Fruit fly (Drosophila melanogaster): ENCODE results near the gene CG5107.

The CG5107 gene

DNA sequence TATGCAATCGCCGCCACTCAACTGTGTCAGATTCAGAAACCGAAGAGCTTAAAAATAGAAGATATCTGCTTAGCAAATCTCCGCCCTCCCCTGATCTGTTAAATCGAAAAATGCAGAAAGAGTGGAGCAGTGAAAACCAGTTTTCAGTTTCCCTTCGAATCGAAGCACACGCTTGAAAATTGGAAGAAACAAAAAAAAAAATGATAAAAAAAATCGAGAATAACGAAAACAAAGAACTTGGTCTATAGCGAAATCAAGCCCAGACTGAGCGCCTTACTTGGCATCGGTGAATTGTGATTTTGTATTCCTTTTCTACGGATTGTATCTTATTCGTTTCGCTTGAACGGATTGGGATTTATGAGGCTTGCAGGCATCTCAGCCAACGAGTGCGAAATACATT is 24.3 kb downstream of the CG5107 start:
- TF ChIP-seq CG8159 (tag; optimal IDR thresholded peaks at IDR 0.05): no peak
- no peak for TF ChIP-seq CG9948 (tag; optimal IDR thresholded peaks at IDR 0.05)
- TF ChIP-seq CG8301 (tag; optimal IDR thresholded peaks at IDR 0.05): no peak
- no peak for TF ChIP-seq Pif1A (GFP tag; optimal IDR thresholded peaks at IDR 0.05)
- no peak for TF ChIP-seq Ets98B (GFP tag; IDR thresholded peaks at IDR 0.05)
- no peak for TF ChIP-seq CG17806 (tag; optimal IDR thresholded peaks at IDR 0.05)
- TF ChIP-seq CG15710 (tag; optimal IDR thresholded peaks at IDR 0.05): peak; percentile 4
- TF ChIP-seq CG12605 (GFP tag; IDR thresholded peaks at IDR 0.05): 0 out of 2 replicates have a peak, but pooled peaks have one; percentile 15
- no peak for TF ChIP-seq CG4496 (GFP tag; IDR thresholded peaks at IDR 0.05)
- TF ChIP-seq EcR (GFP tag; optimal IDR thresholded peaks at IDR 0.05): peak; percentile 36
- TF ChIP-seq CG10348 (GFP tag; IDR thresholded peaks at IDR 0.05): no peak
- TF ChIP-seq CG13204 (GFP tag; optimal IDR thresholded peaks at IDR 0.05): peak; percentile 33
- TF ChIP-seq CG34367 (tag; optimal IDR thresholded peaks at IDR 0.05): no peak
- TF ChIP-seq Pif1B (GFP tag; optimal IDR thresholded peaks at IDR 0.05): no peak
- TF ChIP-seq CG32121 (GFP tag; IDR thresholded peaks at IDR 0.05): no peak
- TF ChIP-seq gl (tag; optimal IDR thresholded peaks at IDR 0.05): peak; percentile 30
- TF ChIP-seq rn (GFP tag; IDR thresholded peaks at IDR 0.05): no peak
- TF ChIP-seq D1 (tag; optimal IDR thresholded peaks at IDR 0.05): peak; percentile 48
- TF ChIP-seq fd96Ca (GFP tag; IDR thresholded peaks at IDR 0.05): no peak
- no peak for TF ChIP-seq CG14655 (GFP tag; optimal IDR thresholded peaks at IDR 0.05)

DNA sequence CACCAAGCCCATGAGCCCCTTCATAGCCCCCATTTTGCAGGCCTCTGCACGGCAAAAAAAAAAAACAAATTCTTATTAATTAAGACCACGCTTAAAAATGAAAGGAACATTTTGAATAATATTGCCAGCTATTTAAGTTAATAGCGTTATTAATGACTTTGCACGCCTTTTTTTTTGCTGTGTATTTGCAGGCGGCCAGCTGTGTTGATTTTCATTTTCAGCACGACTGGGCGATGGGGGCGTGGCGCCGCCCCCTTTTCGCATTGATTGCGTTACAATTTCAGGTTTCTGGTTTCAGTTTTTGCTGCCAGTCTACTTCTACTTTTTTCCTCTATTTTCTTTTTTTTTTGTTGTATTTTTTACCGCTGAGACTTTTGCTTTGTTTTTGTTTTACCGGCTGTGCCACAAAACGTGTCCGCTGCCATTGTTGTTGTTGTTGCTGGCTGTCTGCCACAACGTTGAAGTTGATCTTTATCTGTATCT is 27.0 kb downstream of the CG5107 start:
- TF ChIP-seq Pif1B (GFP tag; optimal IDR thresholded peaks at IDR 0.05) (peak; percentile 78), CG15710 (tag; optimal IDR thresholded peaks at IDR 0.05) (peak; percentile 65), CG32121 (GFP tag; IDR thresholded peaks at IDR 0.05) (peak; percentile 93), gl (tag; optimal IDR thresholded peaks at IDR 0.05) (peak; percentile 95), CG9948 (tag; optimal IDR thresholded peaks at IDR 0.05) (peak; percentile 83), CG8159 (tag; optimal IDR thresholded peaks at IDR 0.05) (peak; percentile 79), CG12605 (GFP tag; IDR thresholded peaks at IDR 0.05) (peak; percentile 95), Snoo (tag; optimal IDR thresholded peaks at IDR 0.05) (peak; percentile 27), CG14655 (GFP tag; optimal IDR thresholded peaks at IDR 0.05) (peak; percentile 79), CG34367 (tag; optimal IDR thresholded peaks at IDR 0.05) (peak; percentile 75), Ets98B (GFP tag; IDR thresholded peaks at IDR 0.05) (peak; percentile 95), CG17806 (tag; optimal IDR thresholded peaks at IDR 0.05) (peak; percentile 84), EcR (GFP tag; optimal IDR thresholded peaks at IDR 0.05) (peak; percentile 82), Pif1A (GFP tag; optimal IDR thresholded peaks at IDR 0.05) (peak; percentile 88), CG4496 (GFP tag; IDR thresholded peaks at IDR 0.05) (peak; percentile 94; the same call in 2 of the 3 replicates), rn (GFP tag; IDR thresholded peaks at IDR 0.05) (peak; percentile 85), CG8301 (tag; optimal IDR thresholded peaks at IDR 0.05) (peak; percentile 80), D1 (tag; optimal IDR thresholded peaks at IDR 0.05) (peak; percentile 62), CG13204 (GFP tag; optimal IDR thresholded peaks at IDR 0.05) (peak; percentile 97), CG10348 (GFP tag; IDR thresholded peaks at IDR 0.05) (no peak), fd96Ca (GFP tag; IDR thresholded peaks at IDR 0.05) (peak; percentile 95)

DNA sequence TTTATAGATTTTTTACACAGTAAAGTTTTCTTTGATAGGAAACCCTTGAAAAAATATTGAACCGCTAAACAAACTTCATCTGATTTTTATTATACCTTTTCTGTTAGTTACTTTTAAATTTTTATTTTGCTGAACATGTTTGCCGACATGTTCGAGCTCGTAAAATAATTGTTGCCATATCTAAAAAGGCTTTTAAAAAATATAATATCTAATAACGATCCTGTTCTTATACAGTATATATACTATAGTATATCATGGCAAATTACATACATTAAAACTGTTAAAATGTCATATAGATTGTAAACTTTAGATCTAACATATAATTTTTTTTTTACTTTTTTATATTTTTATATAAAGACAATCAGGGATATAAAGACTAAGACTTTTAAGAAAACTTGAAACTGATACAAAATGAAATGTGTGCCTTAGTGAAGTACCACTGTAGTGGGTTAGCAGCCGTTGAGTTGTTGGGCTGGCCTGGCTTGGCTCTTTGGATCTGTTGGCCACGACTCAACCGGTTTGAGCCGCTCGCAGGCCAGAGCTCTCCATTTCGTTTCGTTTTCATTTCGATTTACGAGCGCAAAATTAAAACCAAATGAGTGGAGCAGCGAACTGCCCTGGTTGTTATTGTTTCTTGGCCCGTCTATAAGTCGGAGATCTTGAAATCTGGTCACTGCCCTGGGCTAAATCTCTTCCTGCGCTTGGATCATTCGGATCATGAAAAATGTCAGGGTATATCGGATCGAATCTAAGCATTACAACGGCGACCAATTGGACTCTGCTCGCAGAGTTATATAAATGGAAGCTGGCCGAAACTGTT is 27.6 kb downstream of the CG5107 start:
- no peak for TF ChIP-seq rn (GFP tag; IDR thresholded peaks at IDR 0.05)
- no peak for TF ChIP-seq CG10348 (GFP tag; IDR thresholded peaks at IDR 0.05)
- peak; percentile 37 for TF ChIP-seq CG9948 (tag; optimal IDR thresholded peaks at IDR 0.05)
- peak; percentile 28; the same call in 1 of the 2 replicates for TF ChIP-seq Ets98B (GFP tag; IDR thresholded peaks at IDR 0.05)
- peak; percentile 46 for TF ChIP-seq CG13204 (GFP tag; optimal IDR thresholded peaks at IDR 0.05)
- peak; percentile 46 for TF ChIP-seq CG8159 (tag; optimal IDR thresholded peaks at IDR 0.05)
- TF ChIP-seq CG14655 (GFP tag; optimal IDR thresholded peaks at IDR 0.05): peak; percentile 53
- TF ChIP-seq gl (tag; optimal IDR thresholded peaks at IDR 0.05): no peak
- TF ChIP-seq EcR (GFP tag; optimal IDR thresholded peaks at IDR 0.05): peak; percentile 93
- TF ChIP-seq CG15710 (tag; optimal IDR thresholded peaks at IDR 0.05): peak; percentile 23

DNA sequence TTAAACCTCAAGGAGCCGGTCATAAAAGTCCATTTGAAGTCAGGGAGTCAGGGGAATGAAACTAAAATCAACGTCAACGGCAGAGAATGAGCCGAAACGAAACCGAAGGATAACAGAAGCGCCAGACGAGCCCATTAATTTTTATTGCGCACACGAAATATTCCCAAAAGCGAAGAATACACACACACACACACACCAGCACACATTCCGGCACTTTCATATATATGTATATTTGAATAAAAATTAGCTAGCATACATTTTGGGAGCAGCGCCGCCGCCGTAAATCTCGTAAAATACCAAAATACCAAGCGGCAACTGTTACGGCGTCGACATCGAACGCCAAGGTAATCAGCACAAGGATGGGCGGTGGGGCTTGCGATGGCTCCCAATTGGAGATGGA is 34.1 kb downstream of the CG5107 start:
- TF ChIP-seq Snoo (tag; optimal IDR thresholded peaks at IDR 0.05): no peak
- TF ChIP-seq CG8301 (tag; optimal IDR thresholded peaks at IDR 0.05): no peak
- TF ChIP-seq Pif1B (GFP tag; optimal IDR thresholded peaks at IDR 0.05): no peak
- no peak for TF ChIP-seq CG17806 (tag; optimal IDR thresholded peaks at IDR 0.05)
- no peak for TF ChIP-seq CG9948 (tag; optimal IDR thresholded peaks at IDR 0.05)
- no peak for TF ChIP-seq CG14655 (GFP tag; optimal IDR thresholded peaks at IDR 0.05)
- TF ChIP-seq rn (GFP tag; IDR thresholded peaks at IDR 0.05): no peak
- TF ChIP-seq Pif1A (GFP tag; optimal IDR thresholded peaks at IDR 0.05): no peak
- TF ChIP-seq CG10348 (GFP tag; IDR thresholded peaks at IDR 0.05): no peak
- TF ChIP-seq CG13204 (GFP tag; optimal IDR thresholded peaks at IDR 0.05): no peak
- no peak for TF ChIP-seq fd96Ca (GFP tag; IDR thresholded peaks at IDR 0.05)

DNA sequence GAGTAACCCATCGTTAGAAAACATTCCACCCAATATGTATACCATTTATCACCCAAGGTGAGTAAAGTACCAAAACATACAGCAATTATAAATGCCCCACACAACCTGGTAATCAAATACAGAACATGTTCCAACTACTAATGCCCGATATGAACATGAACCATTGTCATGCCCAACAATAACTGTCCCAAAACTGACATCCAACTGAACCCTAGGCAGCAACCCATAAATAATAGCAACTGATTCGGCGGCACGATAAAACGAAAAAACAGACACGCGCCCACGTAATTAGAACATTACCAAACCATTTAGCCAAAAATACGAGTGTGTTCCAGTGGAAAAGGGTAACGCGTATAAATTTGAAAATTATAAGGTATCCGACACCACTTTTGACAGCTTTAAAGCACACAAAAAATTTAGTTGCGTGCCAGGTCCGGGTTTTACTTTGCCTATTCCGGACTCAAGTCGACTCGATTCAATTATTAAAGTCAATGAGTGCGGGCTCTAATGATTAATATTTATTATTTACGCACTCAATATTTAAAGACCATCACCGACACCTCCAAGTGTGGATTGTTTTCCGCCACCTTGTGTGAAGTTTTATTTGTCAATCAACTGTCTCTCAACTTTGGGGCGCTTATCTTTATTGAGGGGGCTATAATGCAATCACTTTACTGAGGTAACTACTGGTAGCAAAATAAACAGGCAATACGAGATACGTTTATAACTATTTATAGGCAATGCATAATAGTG is 38.8 kb downstream of the CG5107 start:
- no peak for TF ChIP-seq CG9948 (tag; optimal IDR thresholded peaks at IDR 0.05)
- TF ChIP-seq CG34367 (tag; optimal IDR thresholded peaks at IDR 0.05): no peak
- TF ChIP-seq CG12605 (GFP tag; IDR thresholded peaks at IDR 0.05): no peak
- TF ChIP-seq CG13204 (GFP tag; optimal IDR thresholded peaks at IDR 0.05): no peak
- no peak for TF ChIP-seq CG4496 (GFP tag; IDR thresholded peaks at IDR 0.05)
- no peak for TF ChIP-seq rn (GFP tag; IDR thresholded peaks at IDR 0.05)

Measured in whole organism, pupa.